Worm (Caenorhabditis elegans): Measurements from ENCODE around the gene drr-2.

The drr-2 gene

DNA sequence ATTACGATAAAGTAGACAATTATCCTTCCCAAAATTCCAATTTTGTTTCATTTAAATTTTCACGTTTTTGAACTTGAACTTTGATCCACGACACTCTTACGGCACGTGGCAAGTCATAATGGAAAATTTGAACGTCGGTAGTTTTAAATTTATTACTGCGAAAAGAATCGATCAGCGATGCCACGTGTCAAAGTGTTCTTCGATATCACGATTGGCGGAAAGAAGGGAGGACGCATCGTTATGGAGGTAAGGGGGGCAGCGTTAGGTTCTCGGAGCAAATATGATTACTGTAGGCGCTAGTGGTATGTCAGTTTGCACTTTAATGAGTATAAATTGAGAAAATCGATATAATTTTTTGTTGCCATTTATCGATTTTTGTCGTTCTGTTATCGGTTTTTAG is 49.2 kb upstream of the drr-2 start, which contains the start of gene cyn-2:
Gene cyn-2 (plus strand): TSS at position 114 of the 400 bp plus-strand sequence.
- TF ChIP-seq mab-5 (tag; optimal IDR thresholded peaks at IDR 0.05) (no peak), egl-27 (tag; optimal IDR thresholded peaks at IDR 0.05) (no peak), ceh-82 (tag; optimal IDR thresholded peaks at IDR 0.05) (no peak), fos-1 (tag; optimal IDR thresholded peaks at IDR 0.05) (no peak), ama-1 (optimal IDR thresholded peaks at IDR 0.05) (no peak), ceh-16 (tag; optimal IDR thresholded peaks at IDR 0.05) (no peak), unc-39 (tag; optimal IDR thresholded peaks at IDR 0.05) (no peak), mdl-1 (tag; optimal IDR thresholded peaks at IDR 0.05) (no peak), C34F6.9 (tag; optimal IDR thresholded peaks at IDR 0.05) (no peak), sem-4 (tag; optimal IDR thresholded peaks at IDR 0.05) (no peak), nhr-129 (tag; optimal IDR thresholded peaks at IDR 0.05) (no peak), nhr-12 (tag; optimal IDR thresholded peaks at IDR 0.05) (no peak), nhr-237 (tag; optimal IDR thresholded peaks at IDR 0.05) (no peak), nhr-6 (tag; optimal IDR thresholded peaks at IDR 0.05) (no peak), F13H6.1 (tag; optimal IDR thresholded peaks at IDR 0.05) (no peak)

DNA sequence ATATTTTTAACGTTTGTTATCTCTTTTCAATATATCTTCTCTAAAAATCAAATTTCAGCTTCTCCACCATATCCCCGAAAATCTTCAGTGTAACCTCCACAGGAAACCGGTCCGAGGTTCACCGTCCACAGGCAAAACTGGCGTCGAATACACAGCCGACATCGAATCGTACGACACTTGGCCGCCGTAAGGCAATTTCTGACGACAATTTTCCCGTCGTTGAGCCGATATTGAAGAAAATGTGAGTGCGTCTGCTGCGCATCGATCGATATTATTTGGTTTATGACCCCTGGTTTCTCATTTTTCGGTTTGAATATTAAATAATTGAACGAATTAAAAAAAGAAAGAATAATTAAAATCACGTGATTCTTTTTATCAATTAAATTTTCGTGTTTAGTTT is 43.8 kb upstream of the drr-2 start, which contains the start of gene cul-2:
Gene cul-2 (plus strand): TSS at position 59 of the 400 bp plus-strand sequence.
- TF ChIP-seq unc-62 (GFP tag; optimal IDR thresholded peaks at IDR 0.05) (no peak), lsy-2 (tag; optimal IDR thresholded peaks at IDR 0.05) (peak in 1 of 2 experiments; percentile 34), ZK546.5 (tag; optimal IDR thresholded peaks at IDR 0.05) (no peak), elt-3 (tag; optimal IDR thresholded peaks at IDR 0.05) (no peak), nhr-12 (tag; optimal IDR thresholded peaks at IDR 0.05) (no peak), crh-2 (tag; optimal IDR thresholded peaks at IDR 0.05) (no peak), alr-1 (tag; optimal IDR thresholded peaks at IDR 0.05) (no peak), nhr-23 (tag; optimal IDR thresholded peaks at IDR 0.05) (no peak), sma-3 (GFP tag; optimal IDR thresholded peaks at IDR 0.05) (no peak), F13H6.1 (tag; optimal IDR thresholded peaks at IDR 0.05) (no peak), nhr-129 (tag; optimal IDR thresholded peaks at IDR 0.05) (peak; percentile 32), unc-39 (tag; optimal IDR thresholded peaks at IDR 0.05) (no peak), sma-9 (GFP tag; optimal IDR thresholded peaks at IDR 0.05) (no peak), sma-9 (tag; optimal IDR thresholded peaks at IDR 0.05) (no peak), C34F6.9 (tag; optimal IDR thresholded peaks at IDR 0.05) (peak; percentile 46)

DNA sequence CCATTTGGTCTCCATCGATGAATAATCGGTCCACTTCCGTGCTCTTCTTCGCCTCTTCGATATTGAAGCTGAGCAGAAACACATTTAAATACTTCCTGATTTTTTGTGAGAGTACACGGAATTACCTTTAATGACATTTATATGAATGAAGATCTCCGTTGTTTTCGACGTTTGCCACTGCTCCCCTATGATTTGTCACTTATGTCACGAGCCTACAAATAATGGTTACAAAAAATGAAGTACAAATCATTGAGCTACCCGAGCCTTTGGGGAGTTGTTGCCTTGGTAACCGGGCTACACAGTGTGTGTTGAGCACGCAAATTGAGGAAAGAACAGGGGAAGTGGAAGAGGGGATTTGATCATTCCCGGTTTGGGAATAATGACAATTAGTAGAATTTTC is 42.9 kb upstream of the drr-2 start, which contains the start of gene dyf-2:
Gene dyf-2 (minus strand): TSS at position 137 of the 400 bp plus-strand sequence.
- TF ChIP-seq nhr-25 (tag; optimal IDR thresholded peaks at IDR 0.05) = no peak
- no peak for TF ChIP-seq lin-39 (tag; optimal IDR thresholded peaks at IDR 0.05)
- TF ChIP-seq nhr-129 (tag; optimal IDR thresholded peaks at IDR 0.05) = no peak
- TF ChIP-seq nhr-6 (tag; optimal IDR thresholded peaks at IDR 0.05) = no peak
- no peak for TF ChIP-seq blmp-1 (tag; optimal IDR thresholded peaks at IDR 0.05; ENCODE audit: insufficient read depth)
- no peak for TF ChIP-seq nhr-21 (tag; optimal IDR thresholded peaks at IDR 0.05)
- no peak for TF ChIP-seq elt-1 (tag; optimal IDR thresholded peaks at IDR 0.05)
- TF ChIP-seq ceh-16 (tag; optimal IDR thresholded peaks at IDR 0.05) = no peak
- TF ChIP-seq snpc-4 (tag; optimal IDR thresholded peaks at IDR 0.05) = no peak
- no peak for TF ChIP-seq F13H6.1 (tag; optimal IDR thresholded peaks at IDR 0.05)
- TF ChIP-seq lsy-2 (tag; optimal IDR thresholded peaks at IDR 0.05) = no peak
- TF ChIP-seq lin-13 (GFP tag; optimal IDR thresholded peaks at IDR 0.05) = no peak
- no peak for TF ChIP-seq peb-1 (tag; optimal IDR thresholded peaks at IDR 0.05)
- TF ChIP-seq skn-1 (tag; optimal IDR thresholded peaks at IDR 0.05) = no peak
- no peak for TF ChIP-seq crh-2 (tag; optimal IDR thresholded peaks at IDR 0.05)
- no peak for TF ChIP-seq dmd-4 (tag; optimal IDR thresholded peaks at IDR 0.05)
- no peak for TF ChIP-seq unc-55 (GFP tag; optimal IDR thresholded peaks at IDR 0.05)

DNA sequence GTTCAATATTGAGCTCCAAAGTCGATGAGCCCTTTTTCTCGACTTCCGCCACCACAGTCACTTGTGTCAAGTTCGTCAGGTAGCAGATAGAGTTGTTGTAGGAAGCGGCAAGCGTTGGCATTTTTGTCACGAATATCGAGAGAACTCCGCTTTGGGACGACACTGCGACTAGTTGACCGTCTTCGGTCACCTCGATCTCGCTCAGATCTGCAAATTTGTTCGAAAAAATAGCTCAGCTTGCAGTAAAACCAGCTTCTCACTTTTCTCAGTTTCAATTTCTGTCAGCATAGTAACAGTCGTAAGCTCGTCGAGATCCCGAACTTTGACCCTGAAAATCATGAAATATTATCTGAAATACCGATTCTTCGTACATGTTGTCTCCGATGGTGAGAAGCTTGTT is 40.9 kb upstream of the drr-2 start:
- TF ChIP-seq gmeb-1 (tag; optimal IDR thresholded peaks at IDR 0.05) (no peak), elt-3 (tag; optimal IDR thresholded peaks at IDR 0.05) (no peak), zag-1 (tag; optimal IDR thresholded peaks at IDR 0.05) (no peak), lsy-2 (tag; optimal IDR thresholded peaks at IDR 0.05) (no peak), lin-39 (tag; optimal IDR thresholded peaks at IDR 0.05) (no peak), ztf-1 (GFP tag; conservative IDR thresholded peaks at IDR 0.05) (no peak), alr-1 (tag; optimal IDR thresholded peaks at IDR 0.05) (no peak), C34F6.9 (tag; optimal IDR thresholded peaks at IDR 0.05) (no peak), R02D3.7 (tag; optimal IDR thresholded peaks at IDR 0.05) (no peak)

Data from whole organism, L2 larva.